Worm (Caenorhabditis elegans) whole organism, mixed stage, embryonic: ENCODE data around the gene ttll-15.

Source experiments
- M03D4.4 ChIP-seq: sonication (generic microtip); optimal IDR thresholded peaks from 2 replicates; lab custom pipeline; 2017; ENCODE audit warnings: mild to moderate bottlenecking, missing genetic modification characterization, missing compliant biosample characterization
- bed-3 ChIP-seq: fragments of 200-800 bp; sonication (Bioruptor generic); optimal IDR thresholded peaks from 3 replicates; lab custom pipeline; 2018; ENCODE audit warnings: mild to moderate bottlenecking, missing genetic modification characterization, moderate library complexity, missing compliant biosample characterization
- blmp-1 ChIP-seq: fragments of 150-350 bp; optimal IDR thresholded peaks from 2 replicates; lab custom pipeline; 2014; ENCODE audit warnings: missing biosample characterization, missing genetic modification characterization
- ceh-39 ChIP-seq: fragments of 150-350 bp; optimal IDR thresholded peaks from 2 replicates; lab custom pipeline; 2014; ENCODE audit warnings: missing biosample characterization, missing genetic modification characterization
- ceh-43 ChIP-seq: fragments of 200-800 bp; sonication (Bioruptor generic); optimal IDR thresholded peaks from 2 replicates; lab custom pipeline; 2018; ENCODE audit warnings: mild to moderate bottlenecking, missing genetic modification characterization, moderate library complexity, missing compliant biosample characterization
- ceh-83 ChIP-seq: fragments of 200-800 bp; sonication (Bioruptor generic); optimal IDR thresholded peaks from 2 replicates; lab custom pipeline; 2018; ENCODE audit warnings: mild to moderate bottlenecking, missing genetic modification characterization, missing compliant biosample characterization
- ces-1 ChIP-seq: fragments of 150-350 bp; optimal IDR thresholded peaks from 2 replicates; lab custom pipeline; 2014; ENCODE audit warnings: missing biosample characterization, missing genetic modification reagents, missing genetic modification characterization
- drap-1 ChIP-seq: fragments of 200-800 bp; sonication (Bioruptor generic); optimal IDR thresholded peaks from 3 replicates; lab custom pipeline; 2018; ENCODE audit warnings: mild to moderate bottlenecking, missing genetic modification characterization, missing compliant biosample characterization
- elt-1 ChIP-seq: sonication (generic microtip); optimal IDR thresholded peaks from 2 replicates; lab custom pipeline; 2017; ENCODE audit warnings: missing genetic modification characterization, mild to moderate bottlenecking, missing compliant biosample characterization, antibody characterized with exemption, moderate library complexity, borderline replicate concordance; ENCODE audit not compliant: insufficient read depth
- elt-3 ChIP-seq: fragments of 150-350 bp; optimal IDR thresholded peaks from 2 replicates; lab custom pipeline; 2014; ENCODE audit warnings: missing biosample characterization, missing genetic modification characterization
- flh-1 ChIP-seq: fragments of 200-800 bp; sonication (Bioruptor generic); optimal IDR thresholded peaks from 2 replicates; lab custom pipeline; 2018; ENCODE audit warnings: mild to moderate bottlenecking, missing genetic modification characterization, moderate library complexity, missing compliant biosample characterization
- ham-2 ChIP-seq: fragments of 200-800 bp; sonication (Bioruptor generic); optimal IDR thresholded peaks from 2 replicates; lab custom pipeline; 2018; ENCODE audit warnings: mild to moderate bottlenecking, missing genetic modification characterization, missing compliant biosample characterization
- lin-13 ChIP-seq: fragments of 150-350 bp; optimal IDR thresholded peaks from 2 replicates; lab custom pipeline; 2014; ENCODE audit warnings: missing biosample characterization, missing genetic modification characterization
- lin-32 ChIP-seq: fragments of 200-800 bp; sonication (Bioruptor generic); optimal IDR thresholded peaks from 2 replicates; lab custom pipeline; 2018; ENCODE audit warnings: mild to moderate bottlenecking, missing genetic modification characterization, missing compliant biosample characterization
- mls-2 ChIP-seq: sonication (generic microtip); optimal IDR thresholded peaks from 2 replicates; lab custom pipeline; 2016; ENCODE audit warnings: mild to moderate bottlenecking, missing genetic modification characterization, moderate library complexity, missing compliant biosample characterization
- nhr-12 ChIP-seq: fragments of 150-350 bp; optimal IDR thresholded peaks from 2 replicates; lab custom pipeline; 2014; ENCODE audit warnings: missing biosample characterization, missing genetic modification characterization
- nhr-237 ChIP-seq: fragments of 150-350 bp; optimal IDR thresholded peaks from 2 replicates; lab custom pipeline; 2014; ENCODE audit warnings: missing biosample characterization, missing genetic modification characterization
- nhr-28 ChIP-seq: fragments of 150-350 bp; optimal IDR thresholded peaks from 2 replicates; lab custom pipeline; 2014; ENCODE audit warnings: missing biosample characterization, missing genetic modification characterization
- nhr-76 ChIP-seq: sonication (generic microtip); optimal IDR thresholded peaks from 2 replicates; lab custom pipeline; 2017; ENCODE audit warnings: missing biosample characterization, missing genetic modification characterization
- pha-4 ChIP-seq: fragments of 150-350 bp; optimal IDR thresholded peaks from 2 replicates; lab custom pipeline; 2018; ENCODE audit warnings: missing biosample characterization, missing genetic modification reagents, missing genetic modification characterization
- sem-2 ChIP-seq: fragments of 200-800 bp; sonication (Bioruptor generic); optimal IDR thresholded peaks from 2 replicates; lab custom pipeline; 2018; ENCODE audit warnings: mild to moderate bottlenecking, missing genetic modification characterization, missing compliant biosample characterization
- snpc-4 ChIP-seq: fragments of 150-350 bp; optimal IDR thresholded peaks from 2 replicates; lab custom pipeline; 2014; ENCODE audit warnings: missing biosample characterization, missing genetic modification characterization
- sptf-1 ChIP-seq: sonication (generic microtip); optimal IDR thresholded peaks from 2 replicates; lab custom pipeline; 2017; ENCODE audit warnings: mild to moderate bottlenecking, missing genetic modification characterization, moderate library complexity, missing compliant biosample characterization
- tbx-8 ChIP-seq: fragments of 200-800 bp; sonication (Bioruptor generic); optimal IDR thresholded peaks from 2 replicates; lab custom pipeline; 2018; ENCODE audit warnings: mild to moderate bottlenecking, missing genetic modification characterization, moderate library complexity, missing compliant biosample characterization
- unc-120 ChIP-seq: sonication (generic microtip); optimal IDR thresholded peaks from 2 replicates; lab custom pipeline; 2017; ENCODE audit warnings: missing genetic modification characterization, missing compliant biosample characterization; ENCODE audit not compliant: poor library complexity, severe bottlenecking
- unc-39 ChIP-seq: fragments of 150-350 bp; optimal IDR thresholded peaks from 2 replicates; lab custom pipeline; 2014; ENCODE audit warnings: missing biosample characterization, missing genetic modification characterization
- unc-62 ChIP-seq: fragments of 150-350 bp; optimal IDR thresholded peaks from 2 replicates; lab custom pipeline; 2014; ENCODE audit warnings: missing biosample characterization, missing genetic modification reagents, missing genetic modification characterization
- zip-8 ChIP-seq: fragments of 150-350 bp; optimal IDR thresholded peaks from 2 replicates; lab custom pipeline; 2014; ENCODE audit warnings: missing biosample characterization, missing genetic modification characterization

ttll-15 gene

DNA sequence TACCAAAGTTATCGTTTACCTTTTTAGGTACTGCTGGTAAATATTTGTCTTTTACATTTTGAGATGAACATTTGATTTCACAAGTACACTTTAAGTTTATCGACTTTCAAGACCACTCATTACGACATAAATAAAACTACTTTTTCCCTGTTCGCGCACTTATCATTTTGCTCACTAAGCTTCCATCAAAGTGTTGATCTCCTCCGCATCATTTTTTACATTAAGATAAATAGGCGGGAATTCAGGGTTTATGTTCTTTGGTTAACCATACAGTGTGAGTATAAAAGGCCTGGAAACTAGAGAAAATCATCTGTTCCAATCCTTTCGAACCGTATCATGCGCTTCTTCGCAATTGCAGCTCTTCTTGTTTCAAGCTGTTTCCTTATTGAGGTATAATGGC, 23.8 kb downstream of the ttll-15 start, which contains the start of gene pqn-2:
pqn-2 (plus strand) TSS at position 301 of the 400 bp plus-strand sequence.
- TF ChIP-seq sptf-1 (tag; lab: Kevin White, UChicago) (no peak), ceh-43 (GFP tag; lab: Kevin White, UChicago) (no peak), nhr-76 (no peak), sem-2 (GFP tag; lab: Kevin White, UChicago) (no peak), bed-3 (no peak), M03D4.4 (tag; lab: Kevin White, UChicago) (no peak), elt-3 (tag; lab: Kevin White, UChicago) (no peak), flh-1 (GFP tag; lab: Kevin White, UChicago) (no peak)
- TF ChIP-seq, all 35 proteins: peak for 0

DNA sequence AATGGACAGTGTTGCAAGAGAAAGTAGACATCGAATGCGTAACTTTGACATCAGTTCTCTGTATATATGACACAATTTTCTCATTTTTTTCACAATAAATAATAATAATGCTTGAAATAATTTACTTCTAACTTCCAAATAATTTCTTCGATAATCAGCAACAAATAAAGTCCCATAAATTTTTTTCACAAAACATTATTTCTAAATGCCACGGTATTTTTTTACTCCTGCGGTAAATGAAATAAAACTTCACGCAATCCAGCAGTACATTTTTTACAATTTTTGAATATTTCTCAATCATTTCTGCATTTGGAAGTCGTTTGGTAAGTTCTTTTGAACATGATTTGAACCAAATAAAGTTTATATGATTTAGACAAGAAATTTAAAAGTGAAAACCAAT, 25.6 kb downstream of the ttll-15 start, which contains the start of gene spe-10:
spe-10 (plus strand) TSS at position 301 of the 400 bp plus-strand sequence.
- no peak for TF ChIP-seq sem-2 (GFP tag; lab: Kevin White, UChicago)
- no peak for TF ChIP-seq nhr-28 (tag; lab: Kevin White, UChicago)
- TF ChIP-seq nhr-76: no peak
- TF ChIP-seq blmp-1 (tag; lab: Kevin White, UChicago): no peak
- TF ChIP-seq lin-13: no peak
- no peak for TF ChIP-seq ces-1 (GFP tag; lab: Kevin White, UChicago)

ce11 chrV:10387412-10387811, 29.1 kb downstream of the ttll-15 start:
- no peak for TF ChIP-seq unc-62
- no peak for TF ChIP-seq mls-2 (tag; lab: Kevin White, UChicago)
- TF ChIP-seq sptf-1 (tag; lab: Kevin White, UChicago): no peak
- TF ChIP-seq ceh-83 (GFP tag; lab: Kevin White, UChicago): no peak
- TF ChIP-seq drap-1 (GFP tag; lab: Kevin White, UChicago): no peak
- no peak for TF ChIP-seq unc-39 (tag; lab: Kevin White, UChicago)
- no peak for TF ChIP-seq M03D4.4 (tag; lab: Kevin White, UChicago)
- TF ChIP-seq ceh-43 (GFP tag; lab: Kevin White, UChicago): no peak
- no peak for TF ChIP-seq ceh-39 (tag; lab: Kevin White, UChicago)
- no peak for TF ChIP-seq zip-8
- no peak for TF ChIP-seq unc-120 (tag; lab: Kevin White, UChicago)

ce11 chrV:10388318-10388717, 30.0 kb downstream of the ttll-15 start, which contains the start of gene AC3.5:
TSS of gene AC3.5 (plus strand) at chrV:10388527.
- no peak for TF ChIP-seq nhr-237
- TF ChIP-seq tbx-8 (GFP tag; lab: Kevin White, UChicago): no peak
- TF ChIP-seq M03D4.4 (tag; lab: Kevin White, UChicago): no peak
- TF ChIP-seq nhr-12 (tag; lab: Kevin White, UChicago): no peak
- no peak for TF ChIP-seq sptf-1 (tag; lab: Kevin White, UChicago)

DNA sequence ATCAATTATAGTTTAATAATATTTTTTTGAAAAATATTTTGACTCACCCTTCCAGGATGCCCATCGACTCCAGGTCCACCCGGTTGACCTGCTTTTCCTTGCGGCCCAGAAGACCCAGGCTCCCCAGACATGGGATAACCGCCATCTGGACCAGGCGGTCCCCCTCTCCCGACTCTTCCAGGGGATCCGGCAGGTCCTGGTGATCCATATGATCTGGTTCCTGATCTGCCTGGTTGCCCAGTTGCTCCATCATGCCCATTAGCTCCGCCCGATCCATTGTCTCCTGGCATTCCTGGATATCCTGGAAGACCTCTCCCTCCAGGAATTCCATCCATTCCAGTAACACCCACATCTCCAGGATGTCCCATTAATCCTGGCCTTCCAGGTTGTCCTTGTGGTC, 35.4 kb downstream of the ttll-15 start:
- TF ChIP-seq zip-8 (no peak), mls-2 (tag; lab: Kevin White, UChicago) (no peak), ceh-83 (GFP tag; lab: Kevin White, UChicago) (no peak), nhr-76 (no peak), ham-2 (GFP tag; lab: Kevin White, UChicago) (no peak), lin-32 (no peak), unc-39 (tag; lab: Kevin White, UChicago) (no peak), blmp-1 (tag; lab: Kevin White, UChicago) (no peak), elt-1 (tag; lab: Kevin White, UChicago) (no peak), unc-120 (tag; lab: Kevin White, UChicago) (no peak), nhr-237 (no peak), ceh-43 (GFP tag; lab: Kevin White, UChicago) (no peak), snpc-4 (tag; lab: Kevin White, UChicago) (no peak), bed-3 (no peak), ces-1 (GFP tag; lab: Kevin White, UChicago) (no peak), pha-4 (tag; lab: Kevin White, UChicago) (no peak), sem-2 (GFP tag; lab: Kevin White, UChicago) (no peak), tbx-8 (GFP tag; lab: Kevin White, UChicago) (no peak), unc-62 (no peak)
